Worm (Caenorhabditis elegans) whole organism, L2 larva: ENCODE data around the gene lipl-8.

Experiments used
- C34F6.9 ChIP-seq: fragments of 150-350 bp; optimal IDR thresholded peaks from 2 replicates; lab custom pipeline; 2014; ENCODE audit warnings: missing biosample characterization, missing genetic modification characterization
- F13H6.1 ChIP-seq: sonication (generic microtip); optimal IDR thresholded peaks from 2 replicates; lab custom pipeline; 2016; ENCODE audit warnings: missing genetic modification characterization, missing compliant biosample characterization
- ZK546.5 ChIP-seq: sonication (generic microtip); optimal IDR thresholded peaks from 2 replicates; lab custom pipeline; 2017; ENCODE audit warnings: missing biosample characterization, missing genetic modification characterization
- alr-1 ChIP-seq: fragments of 150-350 bp; optimal IDR thresholded peaks from 2 replicates; lab custom pipeline; 2014; ENCODE audit warnings: missing biosample characterization, missing genetic modification characterization
- aly-2 ChIP-seq: fragments of 150-350 bp; optimal IDR thresholded peaks from 2 replicates; lab custom pipeline; 2014; ENCODE audit warnings: missing biosample characterization, missing genetic modification characterization
- ceh-16 ChIP-seq: fragments of 150-350 bp; optimal IDR thresholded peaks from 2 replicates; lab custom pipeline; 2014; ENCODE audit warnings: missing biosample characterization, missing genetic modification characterization
- crh-2 ChIP-seq: sonication (generic microtip); optimal IDR thresholded peaks from 2 replicates; lab custom pipeline; 2017; ENCODE audit warnings: missing biosample characterization, missing genetic modification characterization
- dmd-4 ChIP-seq: sonication (generic microtip); optimal IDR thresholded peaks from 2 replicates; lab custom pipeline; 2017; ENCODE audit warnings: missing biosample characterization, missing genetic modification characterization
- egl-27 ChIP-seq: sonication (generic microtip); optimal IDR thresholded peaks from 3 replicates; lab custom pipeline; 2017; ENCODE audit warnings: missing biosample characterization, missing genetic modification reagents, missing genetic modification characterization
- fos-1 ChIP-seq: fragments of 150-350 bp; optimal IDR thresholded peaks from 2 replicates; lab custom pipeline; 2014; ENCODE audit warnings: missing biosample characterization, missing genetic modification characterization
- gmeb-1 ChIP-seq: fragments of 150-350 bp; optimal IDR thresholded peaks from 2 replicates; lab custom pipeline; 2014; ENCODE audit warnings: missing biosample characterization, missing genetic modification characterization
- lin-11 ChIP-seq: fragments of 150-350 bp; sonication (generic microtip); optimal IDR thresholded peaks from 2 replicates; lab custom pipeline; 2014; ENCODE audit warnings: missing biosample characterization, missing genetic modification characterization, inconsistent platforms, mixed read lengths
- lin-13 ChIP-seq: fragments of 150-350 bp; optimal IDR thresholded peaks from 2 replicates; lab custom pipeline; 2014; ENCODE audit warnings: missing biosample characterization, missing genetic modification reagents, missing genetic modification characterization
- lsy-2 ChIP-seq, 2 experiments: fragments of 150-350 bp in 1 of 2; sonication (generic microtip) in 1 of 2; optimal IDR thresholded peaks; 2 replicates each; lab custom pipeline; 2014 to 2017; ENCODE audit warnings: missing biosample characterization in 2 of 2, missing genetic modification characterization in 2 of 2
- mab-5 ChIP-seq: fragments of 150-350 bp; optimal IDR thresholded peaks from 2 replicates; lab custom pipeline; 2014; ENCODE audit warnings: missing biosample characterization, missing genetic modification characterization
- mbf-1 ChIP-seq: sonication (generic microtip); optimal IDR thresholded peaks from 2 replicates; lab custom pipeline; 2017; ENCODE audit warnings: missing biosample characterization, missing genetic modification characterization
- mdl-1 ChIP-seq, 2 experiments: fragments of 150-350 bp in 1 of 2; sonication (generic microtip) in 1 of 2; optimal IDR thresholded peaks; 2 replicates each; lab custom pipeline; 2017; ENCODE audit warnings: missing biosample characterization in 2 of 2, missing genetic modification characterization in 2 of 2
- nhr-10 ChIP-seq: sonication (generic microtip); optimal IDR thresholded peaks from 2 replicates; lab custom pipeline; 2017; ENCODE audit warnings: missing biosample characterization, missing genetic modification characterization
- nhr-11 ChIP-seq: fragments of 150-350 bp; optimal IDR thresholded peaks from 2 replicates; lab custom pipeline; 2014; ENCODE audit warnings: missing biosample characterization, missing genetic modification characterization
- nhr-12 ChIP-seq: fragments of 150-350 bp; optimal IDR thresholded peaks from 2 replicates; lab custom pipeline; 2014; ENCODE audit warnings: missing biosample characterization, missing genetic modification characterization
- nhr-21 ChIP-seq: fragments of 150-350 bp; optimal IDR thresholded peaks from 2 replicates; lab custom pipeline; 2014; ENCODE audit warnings: missing biosample characterization, missing genetic modification characterization
- nhr-23 ChIP-seq: fragments of 150-350 bp; optimal IDR thresholded peaks from 2 replicates; lab custom pipeline; 2014; ENCODE audit warnings: missing biosample characterization, missing genetic modification reagents, missing genetic modification characterization
- nhr-237 ChIP-seq: fragments of 150-350 bp; optimal IDR thresholded peaks from 2 replicates; lab custom pipeline; 2014; ENCODE audit warnings: missing biosample characterization, missing genetic modification characterization
- nhr-77 ChIP-seq: fragments of 150-350 bp; optimal IDR thresholded peaks from 2 replicates; lab custom pipeline; 2014; ENCODE audit warnings: missing biosample characterization, missing genetic modification characterization
- peb-1 ChIP-seq: fragments of 150-350 bp; optimal IDR thresholded peaks from 2 replicates; lab custom pipeline; 2014; ENCODE audit warnings: missing biosample characterization, missing genetic modification characterization
- sem-4 ChIP-seq: fragments of 150-350 bp; optimal IDR thresholded peaks from 2 replicates; lab custom pipeline; 2014; ENCODE audit warnings: missing biosample characterization, missing genetic modification reagents, missing genetic modification characterization
- skn-1 ChIP-seq: sonication (generic microtip); optimal IDR thresholded peaks from 2 replicates; lab custom pipeline; 2017; ENCODE audit warnings: missing biosample characterization, missing genetic modification characterization
- sma-9 ChIP-seq, 2 experiments: fragments of 150-350 bp in 1 of 2; sonication (generic microtip) in 1 of 2; optimal IDR thresholded peaks; 2 replicates each; lab custom pipeline; 2014 to 2016; ENCODE audit warnings: missing genetic modification characterization in 2 of 2, mild to moderate bottlenecking in 1 of 2, missing biosample characterization in 1 of 2, missing compliant biosample characterization in 1 of 2, missing genetic modification reagents in 1 of 2, moderate library complexity in 1 of 2
- unc-62 ChIP-seq: fragments of 150-350 bp; optimal IDR thresholded peaks from 2 replicates; lab custom pipeline; 2014; ENCODE audit warnings: missing biosample characterization, missing genetic modification reagents, missing genetic modification characterization
- zag-1 ChIP-seq: fragments of 150-350 bp; optimal IDR thresholded peaks from 2 replicates; lab custom pipeline; 2014; ENCODE audit warnings: missing biosample characterization, missing genetic modification characterization
- ztf-1 ChIP-seq: fragments of 200-800 bp; sonication (Bioruptor generic); conservative IDR thresholded peaks from 2 replicates; pipeline ENCODE4 v1.3.6; 2022; ENCODE audit warnings: missing genetic modification characterization, missing compliant biosample characterization
- ztf-11 ChIP-seq: sonication (generic microtip); optimal IDR thresholded peaks from 2 replicates; lab custom pipeline; 2017; ENCODE audit warnings: missing biosample characterization, missing genetic modification characterization
- ztf-4 ChIP-seq: fragments of 150-350 bp; optimal IDR thresholded peaks from 2 replicates; lab custom pipeline; 2014; ENCODE audit warnings: missing biosample characterization, missing genetic modification characterization

Gene lipl-8

ce11 chrV:14712316-14712715 is 36.2 kb downstream of the lipl-8 start, which contains the start of gene R08A2.5:
TSS of gene R08A2.5 (plus strand) at chrV:14712616.
- TF ChIP-seq nhr-23 (tag; lab: Kevin White, UChicago) = no peak
- TF ChIP-seq sem-4 = no peak
- TF ChIP-seq, all 48 proteins: peak for 0

DNA sequence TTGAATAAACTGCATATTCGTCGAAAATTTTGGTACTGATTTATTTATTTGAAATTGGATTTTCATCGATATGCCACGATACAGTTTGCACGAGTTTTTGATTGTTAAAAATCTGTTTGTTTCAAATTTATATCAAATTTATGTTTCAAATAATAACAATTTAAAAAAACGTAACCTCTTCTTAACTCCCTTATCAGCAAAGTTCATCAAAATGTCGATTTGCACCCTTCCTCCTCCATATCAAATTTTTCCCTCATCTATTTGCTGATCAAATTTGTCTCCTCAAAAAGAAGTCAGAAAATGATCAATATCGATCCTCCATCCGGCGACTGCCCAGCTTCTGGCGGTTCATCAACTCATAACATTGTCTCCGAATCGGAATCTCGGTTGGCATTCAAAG is 37.4 kb downstream of the lipl-8 start, which contains the start of gene ssp-33:
ssp-33 (plus strand) TSS at position 301 of the 400 bp plus-strand sequence.
- no peak for TF ChIP-seq aly-2
- TF ChIP-seq unc-62 (GFP tag; lab: Kevin White, UChicago) = no peak
- TF ChIP-seq nhr-23 (tag; lab: Kevin White, UChicago) = no peak
- no peak for TF ChIP-seq dmd-4 (tag; lab: Kevin White, UChicago)
- no peak for TF ChIP-seq mdl-1 (tag; optimal IDR thresholded peaks at IDR 0.05; lab: Kevin White, UChicago)
- TF ChIP-seq nhr-77 = no peak
- no peak for TF ChIP-seq peb-1 (tag; lab: Kevin White, UChicago)
- no peak for TF ChIP-seq alr-1
- TF ChIP-seq fos-1 = no peak
- TF ChIP-seq C34F6.9 = no peak
- TF ChIP-seq zag-1 (tag; lab: Kevin White, UChicago) = no peak
- TF ChIP-seq lin-11 = no peak
- no peak for TF ChIP-seq nhr-11
- TF ChIP-seq nhr-12 (tag; lab: Kevin White, UChicago) = no peak
- TF ChIP-seq ztf-4 (tag; lab: Kevin White, UChicago) = no peak
- no peak for TF ChIP-seq sem-4
- TF ChIP-seq, all 48 proteins: peak for 0

DNA sequence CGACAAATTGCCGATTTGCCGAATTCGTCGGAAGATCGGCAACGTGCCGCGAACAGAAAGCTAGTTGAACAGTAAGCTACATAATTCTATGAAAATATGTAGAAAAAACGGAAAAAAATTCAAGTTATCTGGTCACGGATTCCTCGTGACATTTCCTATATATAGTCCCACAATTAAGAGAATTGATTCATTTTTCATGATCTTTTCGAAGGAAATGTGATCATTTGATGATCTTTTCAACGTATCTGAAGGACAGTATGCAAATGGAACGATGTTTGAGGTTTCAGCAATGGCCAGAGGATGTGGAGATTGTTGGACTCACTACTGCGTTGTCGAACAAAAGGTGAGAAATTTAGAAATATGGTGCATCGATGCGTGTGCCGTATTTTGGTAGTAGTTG is 40.5 kb downstream of the lipl-8 start, which contains the start of gene R08A2.9:
R08A2.9 (plus strand) TSS at position 301 of the 400 bp plus-strand sequence.
- TF ChIP-seq dmd-4 (tag; lab: Kevin White, UChicago) = no peak
- no peak for TF ChIP-seq nhr-10 (tag; lab: Kevin White, UChicago)
- no peak for TF ChIP-seq unc-62 (GFP tag; lab: Kevin White, UChicago)
- no peak for TF ChIP-seq C34F6.9
- no peak for TF ChIP-seq nhr-77
- no peak for TF ChIP-seq ZK546.5 (tag; lab: Kevin White, UChicago)
- TF ChIP-seq nhr-237 (tag; lab: Kevin White, UChicago) = no peak

DNA sequence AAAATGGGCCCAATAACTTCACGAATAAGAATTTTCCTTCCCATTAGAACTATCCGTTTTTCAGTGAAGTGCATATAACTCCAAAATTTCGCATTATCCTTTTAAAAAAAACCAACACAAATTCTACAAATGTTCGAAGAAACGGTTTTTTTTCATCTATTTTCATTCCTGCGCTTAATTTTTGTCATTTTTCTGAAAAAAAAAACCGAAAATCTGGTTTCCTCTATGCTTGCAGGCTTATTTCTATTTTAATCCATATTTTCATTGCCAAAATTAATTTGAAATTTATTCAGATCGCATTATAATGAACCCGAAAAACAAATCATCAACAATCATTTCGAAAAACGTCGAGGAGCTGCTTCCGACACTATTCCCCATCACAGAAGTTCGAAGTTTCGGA is 49.8 kb downstream of the lipl-8 start, which contains the start of gene set-5:
set-5 (plus strand) TSS at position 301 of the 400 bp plus-strand sequence.
- TF ChIP-seq egl-27 (tag; lab: Kevin White, UChicago) = no peak
- TF ChIP-seq lsy-2 (tag; optimal IDR thresholded peaks at IDR 0.05; lab: Kevin White, UChicago) = no peak
- TF ChIP-seq unc-62 (GFP tag; lab: Kevin White, UChicago) = no peak
- TF ChIP-seq F13H6.1 (tag; lab: Kevin White, UChicago) = no peak
- no peak for TF ChIP-seq nhr-12 (tag; lab: Kevin White, UChicago)
- TF ChIP-seq mbf-1 = no peak
- no peak for TF ChIP-seq crh-2 (tag; lab: Kevin White, UChicago)
- no peak for TF ChIP-seq lin-13 (GFP tag; lab: Kevin White, UChicago)
- no peak for TF ChIP-seq skn-1
- no peak for TF ChIP-seq ZK546.5 (tag; lab: Kevin White, UChicago)
- TF ChIP-seq zag-1 (tag; lab: Kevin White, UChicago) = no peak
- no peak for TF ChIP-seq mdl-1 (tag; optimal IDR thresholded peaks at IDR 0.05; lab: Kevin White, UChicago)
- no peak for TF ChIP-seq dmd-4 (tag; lab: Kevin White, UChicago)
- TF ChIP-seq mab-5 = no peak
- no peak for TF ChIP-seq ztf-11 (tag; lab: Kevin White, UChicago)
- TF ChIP-seq, all 48 proteins: peak for 0

DNA sequence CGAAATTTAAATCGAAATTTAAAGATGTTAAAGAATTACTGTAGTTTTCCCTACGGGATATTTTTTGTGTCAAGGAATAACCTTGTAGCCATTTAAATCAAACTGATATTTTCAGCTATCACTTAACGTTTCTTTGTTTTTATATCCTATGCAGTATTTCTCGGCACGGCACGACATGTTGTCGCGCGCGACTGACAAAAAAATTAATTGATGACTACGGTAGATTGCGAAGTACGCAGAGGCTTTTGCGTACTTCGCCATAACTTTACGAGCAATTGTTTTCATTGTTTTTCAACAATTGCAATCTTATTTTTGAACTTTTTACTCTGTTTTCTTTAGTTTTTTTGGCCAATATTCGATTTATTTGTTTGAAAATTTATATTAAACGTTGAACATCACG is 50.5 kb downstream of the lipl-8 start:
- TF ChIP-seq crh-2 (tag; lab: Kevin White, UChicago) = no peak
- TF ChIP-seq nhr-237 (tag; lab: Kevin White, UChicago) = no peak
- no peak for TF ChIP-seq mbf-1
- TF ChIP-seq mab-5 = no peak
- TF ChIP-seq ceh-16 = no peak
- no peak for TF ChIP-seq unc-62 (GFP tag; lab: Kevin White, UChicago)
- no peak for TF ChIP-seq nhr-12 (tag; lab: Kevin White, UChicago)
- TF ChIP-seq gmeb-1 (tag; lab: Kevin White, UChicago) = no peak
- no peak for TF ChIP-seq nhr-21 (tag; lab: Kevin White, UChicago)
- TF ChIP-seq nhr-77 = no peak
- TF ChIP-seq sma-9 (GFP tag; optimal IDR thresholded peaks at IDR 0.05; lab: Kevin White, UChicago) = no peak
- no peak for TF ChIP-seq sma-9 (tag; optimal IDR thresholded peaks at IDR 0.05; lab: Kevin White, UChicago)
- no peak for TF ChIP-seq fos-1
- TF ChIP-seq ztf-1 (GFP tag; lab: Robert Waterston, UW) = no peak
- TF ChIP-seq ZK546.5 (tag; lab: Kevin White, UChicago) = no peak
